Worm (Caenorhabditis elegans): ENCODE results near the gene col-76.

The col-76 gene

DNA sequence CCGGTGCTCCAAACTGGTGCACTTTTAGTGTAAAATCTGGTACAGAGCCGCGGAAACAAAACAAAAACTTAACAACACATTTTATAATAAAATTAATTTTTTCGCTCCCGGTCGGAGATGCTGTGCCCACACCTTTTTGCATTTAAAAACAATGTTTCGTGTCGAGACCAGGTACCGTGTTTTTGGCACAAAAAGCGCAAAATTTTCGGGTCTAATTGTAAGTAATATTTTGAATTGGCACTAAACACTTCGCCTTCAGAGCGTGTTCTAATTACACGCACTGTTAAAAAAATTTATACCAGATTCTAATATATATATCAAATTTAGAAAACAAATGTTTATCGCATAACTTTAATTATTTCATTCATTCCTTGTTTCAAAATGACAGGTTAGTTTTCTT lies 22.7 kb upstream of the col-76 start, which contains the start of gene dylt-3:
Gene dylt-3 (plus strand): TSS at position 301 of the 400 bp plus-strand sequence.
- TF ChIP-seq rnt-1 (tag; optimal IDR thresholded peaks at IDR 0.05) (no peak), sox-2 (GFP tag; IDR thresholded peaks at IDR 0.05) (no peak), ceh-30 (tag; optimal IDR thresholded peaks at IDR 0.05) (no peak), nhr-232 (tag; optimal IDR thresholded peaks at IDR 0.05) (no peak), pros-1 (tag; optimal IDR thresholded peaks at IDR 0.05) (no peak), hlh-6 (tag; optimal IDR thresholded peaks at IDR 0.05) (no peak), nfya-1 (tag; optimal IDR thresholded peaks at IDR 0.05) (no peak), C38D4.7 (GFP tag; optimal IDR thresholded peaks at IDR 0.05) (no peak)

DNA sequence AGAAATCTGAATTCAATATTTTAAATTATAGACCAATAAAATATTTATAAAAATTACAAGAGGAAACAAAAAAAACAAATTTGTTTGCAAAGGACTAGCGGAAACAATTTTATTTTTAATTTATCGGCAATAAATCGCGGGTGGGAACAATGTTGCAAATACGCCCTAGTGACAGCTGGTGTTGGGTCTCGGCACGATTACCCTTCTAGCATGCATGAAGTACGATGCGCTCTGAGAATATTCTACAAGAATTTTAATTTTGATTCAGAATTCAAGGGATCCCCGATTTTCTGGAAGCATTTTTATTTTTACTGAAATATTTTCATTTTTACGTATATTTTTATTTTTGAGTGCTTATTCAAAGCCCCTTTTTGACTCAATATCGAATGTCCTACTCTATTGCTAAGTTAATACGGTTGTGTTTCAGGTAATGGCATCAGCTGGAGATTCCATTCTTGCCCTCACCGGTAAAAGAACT lies 19.1 kb upstream of the col-76 start, which contains the start of the genes mig-5 and cct-1:
Gene mig-5 (minus strand): TSS at position 8 of the 478 bp plus-strand sequence.
Gene cct-1 (plus strand): TSS at position 428 of the 478 bp plus-strand sequence.
- TF ChIP-seq elt-2 (tag; optimal IDR thresholded peaks at IDR 0.05) = peak; percentile 59
- no peak for TF ChIP-seq fkh-6 (tag; optimal IDR thresholded peaks at IDR 0.05)
- peak; percentile 94 for TF ChIP-seq nfya-1 (tag; optimal IDR thresholded peaks at IDR 0.05)
- no peak for TF ChIP-seq dmd-4 (tag; optimal IDR thresholded peaks at IDR 0.05; ENCODE audit: borderline replicate concordance)
- TF ChIP-seq tbx-2 (tag; optimal IDR thresholded peaks at IDR 0.05) = peak; percentile 69
- TF ChIP-seq gmeb-2 (tag; optimal IDR thresholded peaks at IDR 0.05) = no peak
- TF ChIP-seq unc-55 (GFP tag; optimal IDR thresholded peaks at IDR 0.05) = peak; percentile 86
- no peak for TF ChIP-seq pha-4 (tag; optimal IDR thresholded peaks at IDR 0.05)
- no peak for TF ChIP-seq ahr-1 (tag; optimal IDR thresholded peaks at IDR 0.05)
- no peak for TF ChIP-seq ceh-30 (tag; optimal IDR thresholded peaks at IDR 0.05)
- TF ChIP-seq pha-2 (tag; optimal IDR thresholded peaks at IDR 0.05) = no peak
- TF ChIP-seq ztf-16 (tag; optimal IDR thresholded peaks at IDR 0.05) = no peak
- peak; percentile 33 for TF ChIP-seq dve-1 (tag; optimal IDR thresholded peaks at IDR 0.05)
- no peak for TF ChIP-seq nhr-232 (tag; optimal IDR thresholded peaks at IDR 0.05)
- peak; percentile 69 for TF ChIP-seq ceh-34 (tag; optimal IDR thresholded peaks at IDR 0.05)
- peak; percentile 84 for TF ChIP-seq unc-42 (tag; optimal IDR thresholded peaks at IDR 0.05)
- peak; percentile 0 for TF ChIP-seq K09A11.1 (tag; optimal IDR thresholded peaks at IDR 0.05; ENCODE audit: insufficient read depth)
- TF ChIP-seq ceh-19 (GFP tag; optimal IDR thresholded peaks at IDR 0.05) = peak; percentile 35
- no peak for TF ChIP-seq ttx-3 (tag; optimal IDR thresholded peaks at IDR 0.05)
- no peak for TF ChIP-seq sox-4 (tag; optimal IDR thresholded peaks at IDR 0.05)
- peak; percentile 5 for TF ChIP-seq F13H6.1 (tag; optimal IDR thresholded peaks at IDR 0.05)
- TF ChIP-seq lin-11 (tag; optimal IDR thresholded peaks at IDR 0.05) = no peak
- no peak for TF ChIP-seq npax-4 (tag; optimal IDR thresholded peaks at IDR 0.05)
- TF ChIP-seq ceh-9 (tag; optimal IDR thresholded peaks at IDR 0.05) = no peak
- TF ChIP-seq che-1 (tag; optimal IDR thresholded peaks at IDR 0.05) = no peak
- TF ChIP-seq pqm-1 (tag; optimal IDR thresholded peaks at IDR 0.05) = no peak
- peak; percentile 2 for TF ChIP-seq hlh-30 (tag; optimal IDR thresholded peaks at IDR 0.05; ENCODE audit: insufficient read depth)
- TF ChIP-seq hlh-6 (tag; optimal IDR thresholded peaks at IDR 0.05) = no peak
- TF ChIP-seq mec-3 (tag; optimal IDR thresholded peaks at IDR 0.05; ENCODE audit: borderline replicate concordance) = no peak
- TF ChIP-seq odd-2 (tag; optimal IDR thresholded peaks at IDR 0.05) = no peak
- no peak for TF ChIP-seq hlh-13 (GFP tag; optimal IDR thresholded peaks at IDR 0.05)
- TF ChIP-seq tbx-7 (tag; optimal IDR thresholded peaks at IDR 0.05) = no peak
- no peak for TF ChIP-seq T23F11.4 (GFP tag; optimal IDR thresholded peaks at IDR 0.05)
- no peak for TF ChIP-seq nhr-11 (tag; optimal IDR thresholded peaks at IDR 0.05)
- no peak for TF ChIP-seq ama-1 (optimal IDR thresholded peaks at IDR 0.05)
- peak; percentile 24 for TF ChIP-seq ceh-48 (tag; optimal IDR thresholded peaks at IDR 0.05)
- peak; percentile 69 for TF ChIP-seq rnt-1 (tag; optimal IDR thresholded peaks at IDR 0.05)
- peak; percentile 80 for TF ChIP-seq ceh-14 (tag; optimal IDR thresholded peaks at IDR 0.05)
- TF ChIP-seq lim-6 (tag; optimal IDR thresholded peaks at IDR 0.05) = no peak
- no peak for TF ChIP-seq fkh-10 (GFP tag; optimal IDR thresholded peaks at IDR 0.05)
- TF ChIP-seq hlh-8 (tag; optimal IDR thresholded peaks at IDR 0.05) = peak; percentile 60
- no peak for TF ChIP-seq ceh-2 (tag; optimal IDR thresholded peaks at IDR 0.05)
- peak; percentile 12 for TF ChIP-seq ets-4 (tag; optimal IDR thresholded peaks at IDR 0.05)
- peak; percentile 66 for TF ChIP-seq unc-86 (tag; optimal IDR thresholded peaks at IDR 0.05)
- TF ChIP-seq pat-9 (tag; optimal IDR thresholded peaks at IDR 0.05) = no peak
- peak; percentile 31 for TF ChIP-seq fax-1 (tag; optimal IDR thresholded peaks at IDR 0.05)
- TF ChIP-seq Y22D7AL.16 (tag; optimal IDR thresholded peaks at IDR 0.05) = peak; percentile 28
- TF ChIP-seq sdc-2 (tag; optimal IDR thresholded peaks at IDR 0.05) = no peak

Data from whole organism, late embryonic.